Worm (Caenorhabditis elegans) whole organism, midembryonic: ENCODE measurements around the gene F36H9.5.

ENCODE experiments used
- T22C8.4 ChIP-seq: fragments of 200-800 bp; sonication (Bioruptor generic); IDR thresholded peaks from 2 replicates; pipeline ENCODE4 v1.3.6; 2022; ENCODE audit warnings: missing genetic modification characterization, missing compliant biosample characterization
- cog-1 ChIP-seq: sonication (generic microtip); optimal IDR thresholded peaks from 2 replicates; lab custom pipeline; 2016; ENCODE audit warnings: missing genetic modification characterization, missing compliant biosample characterization
- flt-1 ChIP-seq: fragments of 200-800 bp; sonication (Bioruptor generic); IDR thresholded peaks from 2 replicates; pipeline ENCODE4 v1.3.6; 2022; ENCODE audit warnings: missing genetic modification characterization, missing compliant biosample characterization
- med-1 ChIP-seq: sonication (generic microtip); optimal IDR thresholded peaks from 2 replicates; lab custom pipeline; 2017; ENCODE audit warnings: missing genetic modification characterization, mild to moderate bottlenecking, missing compliant biosample characterization, antibody characterized with exemption, missing genetic modification reagents; ENCODE audit not compliant: insufficient read depth

- TF ChIP-seq T22C8.4 (GFP tag; lab: Robert Waterston, UW) (no peak), cog-1 (tag; lab: Kevin White, UChicago) (peak; percentile 49), flt-1 (GFP tag; lab: Robert Waterston, UW) (no peak), med-1 (no peak)
These were observed 38.5 kb downstream of the F36H9.5 start, which contains the start of gene nhr-256 for ce11 chrV:1743205-1743870.
